Worm (Caenorhabditis elegans) whole organism, L3 larva: ENCODE measurements around the gene R160.3.
A peak's percentile ranks its signal among the peaks of the same experiment; 100 is the strongest.

Source experiments
- ama-1 ChIP-seq: fragments of 150-350 bp; optimal IDR thresholded peaks from 2 replicates; lab custom pipeline; 2018
- ceh-82 ChIP-seq: fragments of 150-350 bp; optimal IDR thresholded peaks from 2 replicates; lab custom pipeline; 2014; ENCODE audit warnings: missing biosample characterization, missing genetic modification characterization
- ceh-9 ChIP-seq: sonication (generic microtip); optimal IDR thresholded peaks from 2 replicates; lab custom pipeline; 2018; ENCODE audit warnings: missing biosample characterization, missing genetic modification characterization
- egl-27 ChIP-seq: sonication (generic microtip); optimal IDR thresholded peaks from 4 replicates; lab custom pipeline; 2017; ENCODE audit warnings: missing biosample characterization, missing genetic modification reagents, missing genetic modification characterization
- egl-5 ChIP-seq: fragments of 150-350 bp; optimal IDR thresholded peaks from 2 replicates; lab custom pipeline; 2017; ENCODE audit warnings: missing biosample characterization, missing genetic modification reagents, missing genetic modification characterization, inconsistent platforms
- elt-3 ChIP-seq, 3 experiments: fragments of 150-350 bp in 1 of 3; sonication (generic microtip) in 2 of 3; optimal IDR thresholded peaks; 2 replicates in 2 of 3; 4 replicates in 1 of 3; lab custom pipeline; 2014 to 2017; ENCODE audit warnings: missing biosample characterization in 3 of 3, missing genetic modification characterization in 3 of 3
- fkh-10 ChIP-seq: sonication (generic microtip); optimal IDR thresholded peaks from 2 replicates; lab custom pipeline; 2017; ENCODE audit warnings: missing biosample characterization, missing genetic modification reagents, missing genetic modification characterization
- hmg-11 ChIP-seq: sonication (generic microtip); optimal IDR thresholded peaks from 2 replicates; lab custom pipeline; 2016; ENCODE audit warnings: missing genetic modification characterization, missing compliant biosample characterization
- lin-15B ChIP-seq: fragments of 150-350 bp; optimal IDR thresholded peaks from 2 replicates; lab custom pipeline; 2014; ENCODE audit warnings: missing biosample characterization, missing genetic modification characterization
- lin-39 ChIP-seq: fragments of 150-350 bp; optimal IDR thresholded peaks from 2 replicates; lab custom pipeline; 2018; ENCODE audit warnings: missing biosample characterization, missing genetic modification reagents, missing genetic modification characterization
- mml-1 ChIP-seq: fragments of 150-350 bp; sonication (generic microtip); optimal IDR thresholded peaks from 3 replicates; lab custom pipeline; 2014; ENCODE audit warnings: missing biosample characterization, missing genetic modification characterization
- nhr-11 ChIP-seq: fragments of 150-350 bp; optimal IDR thresholded peaks from 2 replicates; lab custom pipeline; 2014; ENCODE audit warnings: missing biosample characterization, missing genetic modification characterization
- nhr-12 ChIP-seq: fragments of 150-350 bp; optimal IDR thresholded peaks from 2 replicates; lab custom pipeline; 2014; ENCODE audit warnings: missing biosample characterization, missing genetic modification characterization
- nhr-237 ChIP-seq: fragments of 150-350 bp; optimal IDR thresholded peaks from 2 replicates; lab custom pipeline; 2014; ENCODE audit warnings: missing biosample characterization, missing genetic modification characterization
- nhr-25 ChIP-seq: sonication (generic microtip); optimal IDR thresholded peaks from 2 replicates; lab custom pipeline; 2017; ENCODE audit warnings: missing biosample characterization, missing genetic modification characterization
- nhr-43 ChIP-seq: sonication (generic microtip); optimal IDR thresholded peaks from 2 replicates; lab custom pipeline; 2016; ENCODE audit warnings: mild to moderate bottlenecking, missing genetic modification characterization, missing compliant biosample characterization; ENCODE audit not compliant: poor library complexity, severe bottlenecking
- nhr-67 ChIP-seq: fragments of 150-350 bp; optimal IDR thresholded peaks from 2 replicates; lab custom pipeline; 2014; ENCODE audit warnings: missing biosample characterization, missing genetic modification characterization
- nhr-77 ChIP-seq: fragments of 150-350 bp; optimal IDR thresholded peaks from 2 replicates; lab custom pipeline; 2014; ENCODE audit warnings: missing biosample characterization, missing genetic modification characterization
- pha-4 ChIP-seq: fragments of 150-350 bp; optimal IDR thresholded peaks from 2 replicates; lab custom pipeline; 2014; ENCODE audit warnings: missing biosample characterization, missing genetic modification reagents, missing genetic modification characterization
- sea-2 ChIP-seq: fragments of 150-350 bp; sonication (generic microtip); optimal IDR thresholded peaks from 4 replicates; lab custom pipeline; 2014; ENCODE audit warnings: missing biosample characterization, missing genetic modification reagents, missing genetic modification characterization
- skn-1 ChIP-seq: fragments of 150-350 bp; optimal IDR thresholded peaks from 2 replicates; lab custom pipeline; 2014; ENCODE audit warnings: missing biosample characterization, missing genetic modification characterization

The R160.3 gene

DNA sequence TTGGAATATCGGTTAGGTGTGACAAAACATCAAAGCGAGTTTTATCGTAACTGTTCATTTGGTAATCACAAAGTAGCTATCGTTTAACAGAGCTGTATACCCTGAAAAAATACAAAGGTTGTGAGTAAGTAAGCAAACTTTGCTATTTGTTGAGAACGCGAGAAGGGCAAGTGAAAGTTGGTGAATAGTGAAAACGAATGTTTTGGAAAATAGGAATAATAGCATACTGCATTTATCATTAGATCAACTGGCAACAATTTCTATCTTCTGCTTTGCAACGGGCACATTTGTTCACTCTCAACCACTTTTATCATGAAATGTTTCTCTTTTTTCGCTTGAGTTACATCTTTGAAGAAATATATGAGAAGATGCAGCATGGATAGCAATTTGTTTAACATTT, 37.3 kb downstream of the R160.3 start, which contains the start of gene C24A8.5:
Gene C24A8.5, minus strand, starts transcription at position 101 of the 400 bp plus-strand sequence.
- TF ChIP-seq nhr-43 (tag; lab: Kevin White, UChicago) (no peak), ceh-9 (tag; lab: Kevin White, UChicago) (no peak), lin-15B (tag; lab: Kevin White, UChicago) (no peak), ama-1 (lab: Kevin White, UChicago) (no peak), nhr-237 (no peak), egl-5 (no peak), sea-2 (GFP tag; lab: Kevin White, UChicago) (no peak), hmg-11 (tag; lab: Kevin White, UChicago) (no peak), nhr-12 (tag; lab: Kevin White, UChicago) (no peak), ceh-82 (tag; lab: Kevin White, UChicago) (no peak), egl-27 (no peak), mml-1 (no peak), elt-3 (tag; optimal IDR thresholded peaks at IDR 0.05; lab: Kevin White, UChicago) (no peak), fkh-10 (GFP tag; lab: Kevin White, UChicago) (no peak), skn-1 (tag; lab: Kevin White, UChicago) (no peak), nhr-25 (tag; lab: Kevin White, UChicago) (no peak), nhr-77 (tag; lab: Kevin White, UChicago) (no peak), nhr-67 (tag; lab: Kevin White, UChicago) (no peak), nhr-11 (tag; lab: Kevin White, UChicago) (no peak), pha-4 (tag; lab: Kevin White, UChicago) (no peak)

- TF ChIP-seq nhr-12 (tag; lab: Kevin White, UChicago) (no peak), fkh-10 (GFP tag; lab: Kevin White, UChicago) (peak; percentile 76), lin-39 (no peak), nhr-43 (tag; lab: Kevin White, UChicago) (no peak)
- TF ChIP-seq, all 47 proteins: peak for 1
Measured at ce11 chrX:4322847-4323455, 43.2 kb downstream of the R160.3 start.

DNA sequence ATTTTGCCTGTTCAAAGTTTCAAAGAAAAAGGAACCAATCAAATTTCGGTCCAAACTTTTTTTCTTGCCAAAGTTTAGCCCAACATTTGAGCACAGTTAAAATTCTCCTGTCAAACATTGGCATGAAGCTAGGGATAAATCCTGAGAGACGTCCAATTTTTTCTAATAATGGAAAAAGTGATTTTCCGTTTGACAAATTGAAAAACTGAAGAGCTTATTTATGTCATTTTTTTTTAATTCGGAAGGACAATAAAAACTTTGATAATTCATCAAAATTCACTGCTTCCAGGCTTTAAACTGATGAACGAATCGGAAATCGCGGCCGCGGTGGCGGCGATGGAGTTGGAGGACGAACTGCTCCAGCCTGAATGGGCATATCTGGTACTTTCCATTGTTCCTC, 45.6 kb downstream of the R160.3 start, which contains the start of gene dop-6:
Gene dop-6, plus strand, starts transcription at position 301 of the 400 bp plus-strand sequence.
- no peak for TF ChIP-seq lin-15B (tag; lab: Kevin White, UChicago)
- TF ChIP-seq, all 47 proteins: peak for 0

ce11 chrX:4317095-4317494, 49.0 kb downstream of the R160.3 start:
- TF ChIP-seq fkh-10 (GFP tag; lab: Kevin White, UChicago) (peak; percentile 97), nhr-25 (tag; lab: Kevin White, UChicago) (no peak)
